Worm (Caenorhabditis elegans) whole organism, late embryonic: ENCODE results near the gene C56C10.6.

Experiments used
- F13H6.1 ChIP-seq: sonication (generic microtip); optimal IDR thresholded peaks from 2 replicates; lab custom pipeline; 2016; ENCODE audit warnings: missing genetic modification characterization, missing compliant biosample characterization
- K09A11.1 ChIP-seq: sonication (generic microtip); optimal IDR thresholded peaks from 2 replicates; lab custom pipeline; 2017; ENCODE audit warnings: antibody characterized with exemption, mild to moderate bottlenecking, missing genetic modification characterization, missing compliant biosample characterization; ENCODE audit not compliant: insufficient read depth
- T23F11.4 ChIP-seq: fragments of 200-800 bp; sonication (Bioruptor generic); optimal IDR thresholded peaks from 2 replicates; lab custom pipeline; 2018; ENCODE audit warnings: mild to moderate bottlenecking, missing genetic modification characterization, missing compliant biosample characterization
- ama-1 ChIP-seq: fragments of 150-350 bp; optimal IDR thresholded peaks from 2 replicates; lab custom pipeline; 2014
- ceh-14 ChIP-seq: sonication (generic microtip); optimal IDR thresholded peaks from 2 replicates; lab custom pipeline; 2016; ENCODE audit warnings: missing genotype, missing genetic modification characterization, missing compliant biosample characterization
- ceh-2 ChIP-seq: sonication (generic microtip); optimal IDR thresholded peaks from 2 replicates; lab custom pipeline; 2016; ENCODE audit warnings: missing genotype, missing genetic modification characterization, missing compliant biosample characterization
- ceh-22 ChIP-seq: sonication (generic microtip); optimal IDR thresholded peaks from 2 replicates; lab custom pipeline; 2017; ENCODE audit warnings: missing biosample characterization, missing genetic modification characterization
- ceh-31 ChIP-seq: sonication (generic microtip); optimal IDR thresholded peaks from 2 replicates; lab custom pipeline; 2016; ENCODE audit warnings: missing genetic modification characterization, missing compliant biosample characterization
- ceh-34 ChIP-seq: sonication (generic microtip); optimal IDR thresholded peaks from 2 replicates; lab custom pipeline; 2016; ENCODE audit warnings: mild to moderate bottlenecking, missing genetic modification characterization, missing compliant biosample characterization
- ceh-45 ChIP-seq: fragments of 200-800 bp; sonication (Bioruptor generic); IDR thresholded peaks from 2 replicates; pipeline ENCODE4 v1.3.6; 2022; ENCODE audit warnings: missing genetic modification reagents, missing genetic modification characterization, missing compliant biosample characterization
- ceh-48 ChIP-seq: sonication (generic microtip); optimal IDR thresholded peaks from 2 replicates; lab custom pipeline; 2016; ENCODE audit warnings: missing genetic modification characterization, inconsistent platforms, missing compliant biosample characterization
- che-1 ChIP-seq: sonication (generic microtip); optimal IDR thresholded peaks from 2 replicates; lab custom pipeline; 2016; ENCODE audit warnings: mild to moderate bottlenecking, missing genetic modification characterization, missing compliant biosample characterization
- dmd-4 ChIP-seq: sonication (generic microtip); optimal IDR thresholded peaks from 2 replicates; lab custom pipeline; 2016; ENCODE audit warnings: borderline replicate concordance, missing genetic modification characterization, missing compliant biosample characterization
- elt-2 ChIP-seq: sonication (generic microtip); optimal IDR thresholded peaks from 2 replicates; lab custom pipeline; 2016; ENCODE audit warnings: missing genetic modification reagents, missing genetic modification characterization, missing compliant biosample characterization
- ets-4 ChIP-seq: sonication (generic microtip); optimal IDR thresholded peaks from 2 replicates; lab custom pipeline; 2016; ENCODE audit warnings: missing genetic modification characterization, missing compliant biosample characterization
- fax-1 ChIP-seq: sonication (generic microtip); optimal IDR thresholded peaks from 2 replicates; lab custom pipeline; 2016; ENCODE audit warnings: missing genotype, missing genetic modification characterization, missing compliant biosample characterization
- fkh-6 ChIP-seq: sonication (generic microtip); optimal IDR thresholded peaks from 2 replicates; lab custom pipeline; 2016; ENCODE audit warnings: missing genetic modification characterization, missing compliant biosample characterization
- hlh-15 ChIP-seq: sonication (generic microtip); optimal IDR thresholded peaks from 2 replicates; lab custom pipeline; 2016; ENCODE audit warnings: missing genetic modification characterization, missing compliant biosample characterization
- hlh-30 ChIP-seq: sonication (generic microtip); optimal IDR thresholded peaks from 2 replicates; lab custom pipeline; 2017; ENCODE audit warnings: antibody characterized with exemption, missing genetic modification characterization, missing compliant biosample characterization; ENCODE audit not compliant: insufficient read depth
- lim-6 ChIP-seq: sonication (generic microtip); optimal IDR thresholded peaks from 2 replicates; lab custom pipeline; 2016; ENCODE audit warnings: missing genetic modification characterization, missing compliant biosample characterization
- madf-2 ChIP-seq: sonication (generic microtip); optimal IDR thresholded peaks from 2 replicates; lab custom pipeline; 2017; ENCODE audit warnings: missing genetic modification characterization, missing compliant biosample characterization
- mec-3 ChIP-seq: sonication (generic microtip); optimal IDR thresholded peaks from 2 replicates; lab custom pipeline; 2016; ENCODE audit warnings: borderline replicate concordance, missing genetic modification characterization, missing compliant biosample characterization
- nfya-1 ChIP-seq: sonication (generic microtip); optimal IDR thresholded peaks from 2 replicates; lab custom pipeline; 2017; ENCODE audit warnings: missing genetic modification characterization, mild to moderate bottlenecking, missing compliant biosample characterization, antibody characterized with exemption, moderate library complexity
- nhr-11 ChIP-seq: fragments of 150-350 bp; optimal IDR thresholded peaks from 2 replicates; lab custom pipeline; 2014; ENCODE audit warnings: missing biosample characterization, missing genetic modification characterization
- nhr-232 ChIP-seq: sonication (generic microtip); optimal IDR thresholded peaks from 2 replicates; lab custom pipeline; 2016; ENCODE audit warnings: missing genetic modification characterization, missing compliant biosample characterization
- npax-4 ChIP-seq: sonication (generic microtip); optimal IDR thresholded peaks from 2 replicates; lab custom pipeline; 2016; ENCODE audit warnings: missing genetic modification characterization, missing compliant biosample characterization
- odd-2 ChIP-seq: sonication (generic microtip); optimal IDR thresholded peaks from 2 replicates; lab custom pipeline; 2017; ENCODE audit warnings: antibody characterized with exemption, mild to moderate bottlenecking, missing genetic modification characterization, missing compliant biosample characterization
- pat-9 ChIP-seq: fragments of 200-800 bp; sonication (Bioruptor generic); optimal IDR thresholded peaks from 2 replicates; lab custom pipeline; 2018; ENCODE audit warnings: mild to moderate bottlenecking, missing genetic modification characterization, moderate library complexity, missing compliant biosample characterization
- pax-1 ChIP-seq: fragments of 150-350 bp; optimal IDR thresholded peaks from 2 replicates; lab custom pipeline; 2014; ENCODE audit warnings: missing biosample characterization, missing genetic modification characterization
- pha-2 ChIP-seq: sonication (generic microtip); optimal IDR thresholded peaks from 2 replicates; lab custom pipeline; 2017; ENCODE audit warnings: mild to moderate bottlenecking, missing genetic modification characterization, missing compliant biosample characterization
- pha-4 ChIP-seq: fragments of 150-350 bp; optimal IDR thresholded peaks from 2 replicates; lab custom pipeline; 2018; ENCODE audit warnings: missing biosample characterization, missing genetic modification reagents, missing genetic modification characterization
- pros-1 ChIP-seq: fragments of 150-350 bp; optimal IDR thresholded peaks from 2 replicates; lab custom pipeline; 2014; ENCODE audit warnings: missing biosample characterization, missing genetic modification reagents, missing genetic modification characterization
- ref-2 ChIP-seq: sonication (generic microtip); optimal IDR thresholded peaks from 2 replicates; lab custom pipeline; 2016; ENCODE audit warnings: missing genetic modification characterization, missing compliant biosample characterization
- rnt-1 ChIP-seq: sonication (generic microtip); optimal IDR thresholded peaks from 2 replicates; lab custom pipeline; 2016; ENCODE audit warnings: missing genetic modification characterization, missing compliant biosample characterization
- sox-2 ChIP-seq: fragments of 200-800 bp; sonication (Bioruptor generic); IDR thresholded peaks from 2 replicates; pipeline ENCODE4 v1.3.6; 2022; ENCODE audit warnings: missing genetic modification reagents, missing genetic modification characterization, missing compliant biosample characterization
- ttx-3 ChIP-seq: sonication (generic microtip); optimal IDR thresholded peaks from 2 replicates; lab custom pipeline; 2016; ENCODE audit warnings: missing genetic modification reagents, missing genetic modification characterization, missing compliant biosample characterization
- unc-42 ChIP-seq: sonication (generic microtip); optimal IDR thresholded peaks from 2 replicates; lab custom pipeline; 2016; ENCODE audit warnings: missing genotype, missing genetic modification characterization, missing compliant biosample characterization
- unc-86 ChIP-seq: sonication (generic microtip); optimal IDR thresholded peaks from 2 replicates; lab custom pipeline; 2016; ENCODE audit warnings: missing genetic modification characterization, missing compliant biosample characterization
- zip-5 ChIP-seq: sonication (generic microtip); optimal IDR thresholded peaks from 2 replicates; lab custom pipeline; 2016; ENCODE audit warnings: missing genetic modification characterization, missing compliant biosample characterization
- ztf-16 ChIP-seq: sonication (generic microtip); optimal IDR thresholded peaks from 2 replicates; lab custom pipeline; 2017; ENCODE audit warnings: missing genetic modification characterization, missing compliant biosample characterization

C56C10.6 gene

DNA sequence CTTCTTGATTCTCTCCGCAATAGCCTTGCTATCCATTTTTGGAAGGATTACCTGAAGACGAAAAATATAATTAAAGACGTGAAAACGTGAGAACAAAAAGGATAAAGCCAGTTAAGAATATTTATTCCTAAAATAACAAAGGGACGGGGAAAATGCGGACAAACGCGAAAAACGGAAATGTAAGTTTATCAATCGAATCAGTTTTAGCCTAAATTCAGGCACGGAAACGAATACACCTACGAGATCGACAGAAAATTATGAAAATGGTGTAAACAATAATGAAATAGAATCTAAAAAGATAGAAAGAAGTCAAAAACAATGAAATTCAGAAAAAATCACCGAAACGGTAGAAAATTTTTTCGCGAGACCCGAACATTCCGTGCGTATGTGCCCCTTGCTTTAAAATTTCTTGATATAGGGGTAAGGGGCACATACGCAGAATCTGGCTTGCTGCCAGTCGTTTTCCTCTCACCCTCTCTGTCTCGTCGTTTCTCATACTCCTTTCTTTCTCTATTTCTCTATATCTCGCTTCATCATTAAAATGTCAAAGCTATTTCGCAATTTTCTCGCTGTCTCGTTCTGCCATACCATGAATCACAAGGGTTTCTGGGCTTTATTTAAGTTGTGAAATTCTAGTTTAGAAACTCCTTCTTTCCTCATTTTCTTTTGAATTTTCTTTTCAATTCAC is 7.6 kb upstream of the C56C10.6 start, which contains the start of gene icd-1 (continued):
- TF ChIP-seq zip-5 (tag; lab: Kevin White, UChicago) = no peak
- TF ChIP-seq ceh-45 (GFP tag; lab: Robert Waterston, UW) = no peak
- peak; percentile 66 for TF ChIP-seq nhr-11
- no peak for TF ChIP-seq ztf-16 (tag; lab: Kevin White, UChicago)
- no peak for TF ChIP-seq npax-4 (tag; lab: Kevin White, UChicago)
- TF ChIP-seq hlh-30 (tag; lab: Kevin White, UChicago) = peak; percentile 80
- TF ChIP-seq T23F11.4 = no peak
- TF ChIP-seq ceh-14 (tag; lab: Kevin White, UChicago) = peak; percentile 68
- no peak for TF ChIP-seq mec-3
- no peak for TF ChIP-seq ttx-3 (tag; lab: Kevin White, UChicago)
- peak; percentile 78 for TF ChIP-seq ref-2 (tag; lab: Kevin White, UChicago)
- TF ChIP-seq elt-2 (tag; lab: Kevin White, UChicago) = peak; percentile 66
- TF ChIP-seq madf-2 = no peak
- TF ChIP-seq pax-1 = peak; percentile 87
- peak; percentile 0 for TF ChIP-seq fax-1
- peak; percentile 72 for TF ChIP-seq rnt-1
- peak; percentile 79 for TF ChIP-seq ceh-34 (tag; lab: Kevin White, UChicago)
- TF ChIP-seq ama-1 (lab: Kevin White, UChicago) = no peak
- TF ChIP-seq hlh-15 (tag; lab: Kevin White, UChicago) = no peak
- TF ChIP-seq nfya-1 (tag; lab: Kevin White, UChicago) = peak; percentile 96
- no peak for TF ChIP-seq odd-2 (tag; lab: Kevin White, UChicago)
- no peak for TF ChIP-seq dmd-4 (tag; lab: Kevin White, UChicago)
- peak; percentile 4; the same call in 1 of the 2 replicates for TF ChIP-seq sox-2 (GFP tag; lab: Robert Waterston, UW)
- no peak for TF ChIP-seq pha-4 (tag; lab: Kevin White, UChicago)
- TF ChIP-seq, all 69 proteins: peak for 25

DNA sequence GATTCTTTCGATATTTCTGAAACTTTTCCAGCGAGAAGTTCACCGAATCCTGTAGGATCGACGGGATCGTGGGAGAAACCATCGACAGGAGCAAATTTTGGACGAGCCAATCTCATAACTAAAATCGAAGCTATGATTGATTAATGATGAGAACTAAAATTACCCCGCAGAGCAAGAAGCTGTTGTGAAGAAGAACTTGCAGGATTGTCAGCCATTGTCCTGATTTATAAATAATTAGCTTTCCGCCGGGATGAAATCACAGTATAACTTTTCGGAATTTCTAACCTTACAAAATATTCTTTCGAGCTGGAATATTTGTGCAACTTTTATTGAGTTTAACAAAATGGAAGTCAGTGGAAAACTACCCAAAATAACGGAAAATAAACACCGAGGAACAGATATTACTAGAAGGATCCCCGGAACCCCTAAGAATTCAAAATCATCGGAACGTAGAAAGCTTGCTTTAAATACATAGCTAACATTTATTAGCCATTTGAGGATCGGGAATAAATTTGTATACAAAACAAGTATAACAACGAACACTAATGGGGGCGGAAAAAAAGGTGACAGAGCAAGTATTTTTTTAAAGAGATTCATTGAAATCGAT is 6.2 kb upstream of the C56C10.6 start, which contains the start of gene C56C10.7:
Gene C56C10.7 (minus strand): TSS at position 312 of the 607 bp plus-strand sequence.
- TF ChIP-seq ama-1 (lab: Kevin White, UChicago) (peak; percentile 43), fkh-6 (no peak), nhr-232 (no peak)

DNA sequence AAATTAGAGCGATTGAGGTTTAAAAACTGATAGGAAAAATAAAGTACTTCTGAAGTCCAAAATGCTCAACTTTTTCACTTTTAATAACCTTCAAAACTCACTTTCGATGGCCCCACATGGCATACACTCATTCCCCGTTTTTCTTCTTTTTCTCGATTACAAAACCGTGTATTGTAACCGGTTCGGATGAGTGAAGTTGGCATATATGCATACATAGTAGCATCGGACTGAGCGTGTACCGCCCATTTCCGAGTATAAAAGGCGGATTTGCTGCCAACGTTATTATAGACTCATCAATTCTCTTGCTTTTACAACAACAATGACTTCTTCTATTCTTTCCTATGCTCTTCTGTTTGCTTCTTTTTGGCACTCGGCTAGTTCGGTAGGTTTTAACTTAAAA is 1.6 kb upstream of the C56C10.6 start, which contains the start of gene C56C10.4:
Gene C56C10.4 (plus strand): TSS at position 301 of the 400 bp plus-strand sequence.
- TF ChIP-seq nhr-232 (no peak), ceh-22 (tag; lab: Kevin White, UChicago) (no peak), ceh-48 (tag; lab: Kevin White, UChicago) (no peak), ztf-16 (tag; lab: Kevin White, UChicago) (no peak), ceh-2 (no peak), ceh-31 (tag; lab: Kevin White, UChicago) (no peak), elt-2 (tag; lab: Kevin White, UChicago) (no peak), ceh-45 (GFP tag; lab: Robert Waterston, UW) (no peak), unc-42 (no peak), ets-4 (tag; lab: Kevin White, UChicago) (no peak), pha-2 (tag; lab: Kevin White, UChicago) (no peak), unc-86 (tag; lab: Kevin White, UChicago) (no peak), dmd-4 (tag; lab: Kevin White, UChicago) (no peak), lim-6 (tag; lab: Kevin White, UChicago) (no peak)

DNA sequence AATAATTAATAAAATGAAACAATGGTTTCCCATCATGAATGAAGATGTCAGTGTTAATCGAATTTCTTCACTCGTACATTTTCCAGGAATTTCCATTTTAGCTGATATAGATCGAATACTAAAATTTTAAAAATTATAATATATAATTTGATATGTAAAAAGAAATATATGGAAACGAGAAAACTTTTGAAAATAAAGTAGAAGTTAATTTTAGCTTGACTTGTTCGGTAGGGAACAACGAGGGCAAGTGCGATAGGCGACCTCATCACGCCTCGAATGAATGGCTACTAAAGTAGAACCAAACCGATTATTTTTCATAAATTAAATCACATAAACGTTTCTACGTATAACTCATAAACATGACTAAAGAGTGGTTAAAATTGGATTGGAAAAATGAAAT is 2.8 kb downstream of the C56C10.6 start, which contains the start of gene sra-31:
Gene sra-31 (minus strand): TSS at position 101 of the 400 bp plus-strand sequence.
- TF ChIP-seq che-1 (no peak), K09A11.1 (tag; lab: Kevin White, UChicago) (no peak), pros-1 (tag; lab: Kevin White, UChicago) (no peak), pat-9 (tag; lab: Kevin White, UChicago) (no peak), madf-2 (no peak), pha-4 (tag; lab: Kevin White, UChicago) (no peak), sox-2 (GFP tag; lab: Robert Waterston, UW) (no peak), F13H6.1 (tag; lab: Kevin White, UChicago) (no peak), ceh-2 (no peak)
